Fruit fly (Drosophila melanogaster) whole organism, embryonic: Measurements from ENCODE around the gene AstC.
A peak's percentile ranks its signal among the peaks of the same experiment; 100 is the strongest.

Source experiments
- Antp ChIP-seq: fragments of 200-800 bp; sonication (Bioruptor generic); optimal IDR thresholded peaks from 3 replicates; lab custom pipeline; 2016; ENCODE audit warnings: missing biosample characterization, missing genetic modification characterization
- CG1024 ChIP-seq: fragments of 200-800 bp; sonication (Bioruptor generic); IDR thresholded peaks from 2 replicates; pipeline ENCODE4 v1.3.6; 2022; ENCODE audit warnings: missing biosample characterization, missing genetic modification characterization
- CG12219 ChIP-seq: fragments of 200-800 bp; sonication (Bioruptor generic); optimal IDR thresholded peaks from 3 replicates; lab custom pipeline; 2018; ENCODE audit warnings: missing biosample characterization, mild to moderate bottlenecking, missing genetic modification characterization
- CG12236 ChIP-seq: fragments of 200-800 bp; sonication (Bioruptor generic); optimal IDR thresholded peaks from 2 replicates; lab custom pipeline; 2016; ENCODE audit warnings: missing biosample characterization, missing genetic modification characterization
- CG12769 ChIP-seq: fragments of 200-800 bp; sonication (Bioruptor generic); optimal IDR thresholded peaks from 2 replicates; lab custom pipeline; 2019; ENCODE audit warnings: missing biosample characterization, mild to moderate bottlenecking, missing genetic modification characterization, moderate library complexity
- CG14965 ChIP-seq: fragments of 200-800 bp; sonication (Bioruptor generic); optimal IDR thresholded peaks from 2 replicates; lab custom pipeline; 2016; ENCODE audit warnings: missing biosample characterization, missing genetic modification characterization, borderline replicate concordance
- CG17359 ChIP-seq: fragments of 200-800 bp; sonication (Bioruptor generic); optimal IDR thresholded peaks from 3 replicates; lab custom pipeline; 2018; ENCODE audit warnings: missing biosample characterization, mild to moderate bottlenecking, missing genetic modification characterization, moderate library complexity
- CG1792 ChIP-seq: fragments of 200-800 bp; sonication (Bioruptor generic); optimal IDR thresholded peaks from 2 replicates; lab custom pipeline; 2016; ENCODE audit warnings: missing biosample characterization, missing genetic modification characterization
- CG2202 ChIP-seq: fragments of 200-800 bp; sonication (Bioruptor generic); optimal IDR thresholded peaks from 2 replicates; lab custom pipeline; 2018; ENCODE audit warnings: missing biosample characterization, mild to moderate bottlenecking, missing genetic modification characterization
- CG33557 ChIP-seq: fragments of 200-800 bp; sonication (Bioruptor generic); optimal IDR thresholded peaks from 2 replicates; lab custom pipeline; 2019; ENCODE audit warnings: missing biosample characterization, mild to moderate bottlenecking, missing genetic modification characterization, moderate library complexity
- CG4404 ChIP-seq: fragments of 200-800 bp; sonication (Bioruptor generic); IDR thresholded peaks from 2 replicates; pipeline ENCODE4 v1.3.6; 2022; ENCODE audit warnings: missing biosample characterization, missing genetic modification characterization
- CG6791 ChIP-seq: fragments of 200-800 bp; sonication (Bioruptor generic); IDR thresholded peaks from 3 replicates; pipeline ENCODE4 v1.3.6; 2022; ENCODE audit warnings: missing biosample characterization, missing genetic modification characterization; ENCODE audit not compliant: partially characterized antibody
- CG7987 ChIP-seq: fragments of 200-800 bp; sonication (Bioruptor generic); optimal IDR thresholded peaks from 2 replicates; lab custom pipeline; 2018; ENCODE audit warnings: missing biosample characterization, mild to moderate bottlenecking, missing genetic modification characterization, moderate library complexity
- CG8290 ChIP-seq, 3 experiments: fragments of 200-800 bp; sonication (Bioruptor generic); optimal IDR thresholded peaks; 2 replicates each; lab custom pipeline; 2016 to 2019; ENCODE audit warnings: missing biosample characterization in 3 of 3, missing genetic modification characterization in 3 of 3, mild to moderate bottlenecking in 2 of 3, moderate library complexity in 1 of 3
- CG8944 ChIP-seq: fragments of 200-800 bp; sonication (Bioruptor generic); optimal IDR thresholded peaks from 3 replicates; lab custom pipeline; 2016; ENCODE audit warnings: missing biosample characterization, missing genetic modification characterization
- CrebB ChIP-seq: fragments of 200-800 bp; sonication (Bioruptor generic); optimal IDR thresholded peaks from 3 replicates; lab custom pipeline; 2018; ENCODE audit warnings: missing biosample characterization, mild to moderate bottlenecking, missing genetic modification characterization
- E2f1 ChIP-seq: fragments of 200-800 bp; sonication (Bioruptor generic); IDR thresholded peaks from 2 replicates; pipeline ENCODE4 v1.3.6; 2022; ENCODE audit warnings: missing biosample characterization, missing genetic modification characterization
- Ets97D ChIP-seq: fragments of 200-800 bp; sonication (Bioruptor generic); optimal IDR thresholded peaks from 3 replicates; lab custom pipeline; 2016; ENCODE audit warnings: missing biosample characterization, missing genetic modification characterization
- HLH3B ChIP-seq: fragments of 200-800 bp; sonication (Bioruptor generic); IDR thresholded peaks from 2 replicates; pipeline ENCODE4 v1.3.6; 2022; ENCODE audit warnings: missing biosample characterization, missing genetic modification characterization
- HLHmδ ChIP-seq: fragments of 200-800 bp; sonication (Bioruptor generic); optimal IDR thresholded peaks from 2 replicates; lab custom pipeline; 2018; ENCODE audit warnings: missing biosample characterization, mild to moderate bottlenecking, missing genetic modification characterization, moderate library complexity
- Hr3 ChIP-seq: fragments of 200-800 bp; sonication (Bioruptor generic); optimal IDR thresholded peaks from 3 replicates; lab custom pipeline; 2016; ENCODE audit warnings: missing biosample characterization, missing genetic modification characterization
- MBD-R2 ChIP-seq: fragments of 200-800 bp; sonication (Bioruptor generic); IDR thresholded peaks from 2 replicates; pipeline ENCODE4 v1.3.6; 2022; ENCODE audit warnings: missing biosample characterization, missing genetic modification characterization
- Mad ChIP-seq: fragments of 200-800 bp; sonication (Bioruptor generic); optimal IDR thresholded peaks from 2 replicates; lab custom pipeline; 2016; ENCODE audit warnings: missing biosample characterization, missing genetic modification characterization
- Med ChIP-seq: fragments of 200-800 bp; sonication (Bioruptor generic); peaks from one replicate; lab custom pipeline; 2016; ENCODE audit warnings: missing biosample characterization, missing genetic modification characterization, mild to moderate bottlenecking, inconsistent platforms, moderate library complexity
- Pdp1 ChIP-seq, 2 experiments: fragments of 200-800 bp; sonication (Bioruptor generic); optimal IDR thresholded peaks; 3 replicates each; lab custom pipeline; 2016; ENCODE audit warnings: missing biosample characterization in 2 of 2, missing genetic modification characterization in 2 of 2, mild to moderate bottlenecking in 1 of 2, moderate library complexity in 1 of 2
- Stat92E ChIP-seq, 3 experiments: fragments of >200 bp in 2 of 3; fragments of 200-800 bp in 1 of 3; sonication (Bioruptor generic) in 1 of 3; optimal IDR thresholded peaks; 2 replicates each; lab custom pipeline; 2017 to 2019; ENCODE audit warnings: missing biosample characterization in 3 of 3, missing genetic modification characterization in 3 of 3, mild to moderate bottlenecking in 1 of 3, moderate library complexity in 1 of 3
- Tbp ChIP-seq: fragments of >200 bp; optimal IDR thresholded peaks from 2 replicates; lab custom pipeline; 2018; ENCODE audit warnings: missing biosample characterization, missing genetic modification characterization
- abd-A ChIP-seq: fragments of 200-800 bp; sonication (Bioruptor generic); optimal IDR thresholded peaks from 3 replicates; lab custom pipeline; 2019; ENCODE audit warnings: missing biosample characterization, mild to moderate bottlenecking, missing genetic modification characterization, moderate library complexity
- ac ChIP-seq: fragments of 200-800 bp; sonication (Bioruptor generic); optimal IDR thresholded peaks from 3 replicates; lab custom pipeline; 2017; ENCODE audit warnings: missing biosample characterization, mild to moderate bottlenecking, missing genetic modification characterization
- bcd ChIP-seq: fragments of 200-800 bp; sonication (Bioruptor generic); optimal IDR thresholded peaks from 2 replicates; lab custom pipeline; 2017; ENCODE audit warnings: missing biosample characterization, mild to moderate bottlenecking, missing genetic modification characterization
- cas ChIP-seq: fragments of 200-800 bp; sonication (Bioruptor generic); IDR thresholded peaks from 2 replicates; pipeline ENCODE4 v1.3.6; 2022; ENCODE audit warnings: missing biosample characterization, missing genetic modification characterization
- dpn ChIP-seq, 2 experiments: fragments of 200-800 bp; sonication (Bioruptor generic); optimal IDR thresholded peaks; 3 replicates each; lab custom pipeline; 2016; ENCODE audit warnings: missing biosample characterization in 2 of 2, missing genetic modification characterization in 2 of 2
- exex ChIP-seq: fragments of 200-800 bp; sonication (Bioruptor generic); optimal IDR thresholded peaks from 4 replicates; lab custom pipeline; 2018; ENCODE audit warnings: missing biosample characterization, mild to moderate bottlenecking, missing genetic modification characterization, moderate library complexity
- fd96Cb ChIP-seq: fragments of 200-800 bp; sonication (Bioruptor generic); optimal IDR thresholded peaks from 2 replicates; lab custom pipeline; 2018; ENCODE audit warnings: missing biosample characterization, mild to moderate bottlenecking, missing genetic modification characterization, moderate library complexity
- grau ChIP-seq: fragments of 200-800 bp; optimal IDR thresholded peaks from 3 replicates; lab custom pipeline; 2019; ENCODE audit warnings: missing biosample characterization, mild to moderate bottlenecking, missing genetic modification characterization, moderate library complexity
- jigr1 ChIP-seq: fragments of 200-800 bp; sonication (Bioruptor generic); IDR thresholded peaks from 3 replicates; pipeline ENCODE4 v1.3.6; 2022; ENCODE audit warnings: missing biosample characterization, missing genetic modification characterization
- ken ChIP-seq: fragments of 200-800 bp; sonication (Bioruptor generic); IDR thresholded peaks from 3 replicates; pipeline ENCODE4 v1.3.6; 2022; ENCODE audit warnings: missing biosample characterization, missing genetic modification characterization
- mirr ChIP-seq: fragments of 200-800 bp; sonication (Bioruptor generic); optimal IDR thresholded peaks from 3 replicates; lab custom pipeline; 2018; ENCODE audit warnings: missing biosample characterization, mild to moderate bottlenecking, missing genetic modification characterization
- otp ChIP-seq: fragments of 200-800 bp; sonication (Bioruptor generic); IDR thresholded peaks from 3 replicates; pipeline ENCODE4, ENCODE4 v1.3.6; 2022; ENCODE audit warnings: missing biosample characterization, missing genetic modification characterization
- phol ChIP-seq: fragments of 200-800 bp; sonication (Bioruptor generic); optimal IDR thresholded peaks from 3 replicates; lab custom pipeline; 2018; ENCODE audit warnings: missing biosample characterization, mild to moderate bottlenecking, missing genetic modification characterization, moderate library complexity
- rib ChIP-seq: fragments of 200-800 bp; sonication (Bioruptor generic); IDR thresholded peaks from 2 replicates; pipeline ENCODE4 v1.3.6; 2022; ENCODE audit warnings: missing biosample characterization, missing genetic modification characterization
- salm ChIP-seq: fragments of 200-800 bp; sonication (Bioruptor generic); optimal IDR thresholded peaks from 2 replicates; lab custom pipeline; 2018; ENCODE audit warnings: missing biosample characterization, mild to moderate bottlenecking, missing genetic modification characterization
- sc ChIP-seq, 3 experiments: fragments of >200 bp in 2 of 3; fragments of 200-800 bp in 1 of 3; sonication (Bioruptor generic) in 1 of 3; optimal IDR thresholded peaks; 2 replicates in 2 of 3; 3 replicates in 1 of 3; lab custom pipeline; 2017; ENCODE audit warnings: mild to moderate bottlenecking in 1 of 3, missing biosample characterization in 1 of 3, missing genetic modification characterization in 1 of 3, missing genetic modification reagents in 1 of 3
- schlank ChIP-seq: fragments of 200-800 bp; sonication (Bioruptor generic); optimal IDR thresholded peaks from 2 replicates; lab custom pipeline; 2018; ENCODE audit warnings: missing biosample characterization, mild to moderate bottlenecking, missing genetic modification characterization
- slbo ChIP-seq: fragments of 200-800 bp; sonication (Bioruptor generic); IDR thresholded peaks from 2 replicates; pipeline ENCODE4 v1.3.6; 2022; ENCODE audit warnings: missing biosample characterization, missing genetic modification characterization
- tap ChIP-seq: fragments of 200-800 bp; optimal IDR thresholded peaks from 3 replicates; lab custom pipeline; 2019; ENCODE audit warnings: missing biosample characterization, mild to moderate bottlenecking, missing genetic modification characterization, moderate library complexity
- tin ChIP-seq: fragments of 200-800 bp; sonication (Bioruptor generic); optimal IDR thresholded peaks from 3 replicates; lab custom pipeline; 2016; ENCODE audit warnings: missing biosample characterization, missing genetic modification characterization
- vnd ChIP-seq: fragments of 200-800 bp; sonication (Bioruptor generic); IDR thresholded peaks from 3 replicates; pipeline ENCODE4 v1.3.6; 2022; ENCODE audit warnings: missing biosample characterization, missing genetic modification characterization; ENCODE audit not compliant: partially characterized antibody
- zen ChIP-seq: fragments of 200-800 bp; sonication (Bioruptor generic); optimal IDR thresholded peaks from 3 replicates; lab custom pipeline; 2018; ENCODE audit warnings: missing biosample characterization, mild to moderate bottlenecking, missing genetic modification characterization, moderate library complexity

Gene AstC

DNA sequence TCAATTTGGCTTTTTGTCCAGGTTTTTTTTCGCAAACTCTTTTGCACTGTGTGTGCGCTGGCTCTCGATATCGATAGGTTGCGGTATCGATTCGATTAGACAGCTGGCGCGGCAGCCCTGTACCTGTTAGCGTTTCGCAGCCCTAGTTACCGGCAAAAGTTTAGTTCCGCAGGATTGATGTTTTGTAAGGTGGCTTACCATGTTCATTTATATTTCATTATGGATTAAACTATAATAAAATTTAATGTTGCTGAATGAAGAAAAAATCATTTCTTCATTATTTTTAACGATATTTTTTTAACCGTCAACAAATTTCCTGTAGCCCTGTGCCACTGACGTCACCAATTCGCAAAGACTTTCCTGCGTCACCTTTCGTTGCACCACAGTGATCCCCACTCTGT is 25.4 kb upstream of the AstC start, which contains the start of gene Reps (continued):
- peak; percentile 99 for TF ChIP-seq ken (GFP tag; lab: Robert Waterston, UW)
- TF ChIP-seq CG33557 (GFP tag; lab: Kevin White, UChicago), result peak; percentile 98
- TF ChIP-seq abd-A (tag; lab: Kevin White, UChicago), result no peak
- TF ChIP-seq CG12236 (GFP tag; lab: Kevin White, UChicago), result peak; percentile 92
- no peak for TF ChIP-seq Tbp (GFP tag; lab: Kevin White, UChicago)
- peak; percentile 93 for TF ChIP-seq salm
- peak; percentile 93 for TF ChIP-seq schlank
- peak; percentile 95 for TF ChIP-seq Ets97D (GFP tag; lab: Kevin White, UChicago)
- peak; percentile 97 for TF ChIP-seq CG2202
- TF ChIP-seq vnd (GFP tag; lab: Robert Waterston, UW), result peak; percentile 52; the same call in 2 of the 3 replicates
- peak; percentile 99 for TF ChIP-seq tin
- TF ChIP-seq mirr, result peak; percentile 94
- TF ChIP-seq phol (tag; lab: Kevin White, UChicago), result peak; percentile 99
- peak; percentile 96 for TF ChIP-seq Antp (GFP tag; lab: Kevin White, UChicago)
- peak; percentile 98 for TF ChIP-seq otp
- peak; percentile 99 for TF ChIP-seq Hr3 (GFP tag; lab: Kevin White, UChicago)
- no peak for TF ChIP-seq sc (optimal IDR thresholded peaks at IDR 0.05; lab: Kevin White, UChicago)
- peak; percentile 99 for TF ChIP-seq sc (GFP tag; optimal IDR thresholded peaks at IDR 0.05; lab: Kevin White, UChicago)
- TF ChIP-seq CG7987 (GFP tag; lab: Kevin White, UChicago), result peak; percentile 94
- peak; percentile 79 for TF ChIP-seq CG6791 (GFP tag; lab: Robert Waterston, UW)
- TF ChIP-seq CrebB (tag; lab: Kevin White, UChicago), result peak; percentile 96
- peak; percentile 100 for TF ChIP-seq CG4404 (GFP tag; lab: Robert Waterston, UW)
- TF ChIP-seq zen, result peak; percentile 99
- TF ChIP-seq CG8290 (GFP tag; optimal IDR thresholded peaks at IDR 0.05; lab: Kevin White, UChicago), result peak; percentile 99
- TF ChIP-seq CG8290 (tag; optimal IDR thresholded peaks at IDR 0.05; lab: Kevin White, UChicago), result peak; percentile 96
- peak; percentile 98 for TF ChIP-seq cas (GFP tag; lab: Robert Waterston, UW)
- peak; percentile 99 for TF ChIP-seq MBD-R2 (GFP tag; lab: Robert Waterston, UW)
- TF ChIP-seq Stat92E (GFP tag; optimal IDR thresholded peaks at IDR 0.05; lab: Kevin White, UChicago), result peak in 1 of 3 experiments; percentile 93
- peak; percentile 75 for TF ChIP-seq CG14965 (GFP tag; lab: Kevin White, UChicago)
- TF ChIP-seq E2f1 (GFP tag; lab: Robert Waterston, UW), result peak; percentile 99
- TF ChIP-seq Pdp1 (GFP tag; optimal IDR thresholded peaks at IDR 0.05; lab: Kevin White, UChicago), result peak; percentile 98 to 99
- peak; percentile 97 for TF ChIP-seq grau (tag; lab: Kevin White, UChicago)
- TF ChIP-seq CG12219 (GFP tag; lab: Kevin White, UChicago), result peak; percentile 96
- TF ChIP-seq dpn (GFP tag; optimal IDR thresholded peaks at IDR 0.05; lab: Kevin White, UChicago), result peak; percentile 99
- peak; percentile 99 for TF ChIP-seq CG12769
- peak; percentile 99 for TF ChIP-seq fd96Cb (tag; lab: Kevin White, UChicago)
- peak; percentile 98 for TF ChIP-seq CG17359 (tag; lab: Kevin White, UChicago)
- TF ChIP-seq rib (GFP tag; lab: Robert Waterston, UW), result peak; percentile 97
- TF ChIP-seq HLH3B, result peak; percentile 99
- TF ChIP-seq HLHmδ (GFP tag; lab: Kevin White, UChicago), result peak; percentile 17
- peak; percentile 95 for TF ChIP-seq CG1792
- peak; percentile 100 for TF ChIP-seq Med (GFP tag; lab: Kevin White, UChicago)
- peak; percentile 97 for TF ChIP-seq tap (tag; lab: Kevin White, UChicago)
- TF ChIP-seq Mad (GFP tag; lab: Kevin White, UChicago), result peak; percentile 98
- peak; percentile 99 for TF ChIP-seq bcd (GFP tag; lab: Kevin White, UChicago)
- TF ChIP-seq CG1024 (GFP tag; lab: Robert Waterston, UW), result peak; percentile 96
- peak; percentile 99 for TF ChIP-seq slbo (GFP tag; lab: Robert Waterston, UW)
- TF ChIP-seq jigr1 (GFP tag; lab: Robert Waterston, UW), result peak; percentile 98
- TF ChIP-seq exex, result peak; percentile 87
- peak; percentile 97 for TF ChIP-seq CG8944 (GFP tag; lab: Kevin White, UChicago)
- peak; percentile 94 for TF ChIP-seq ac (GFP tag; lab: Kevin White, UChicago)
